Fruit fly (Drosophila melanogaster) Kc167 (cell line): Measurements from ENCODE around the gene pxb.

ENCODE experiments used
- Myc ChIP-seq: fragments of >200 bp; optimal IDR thresholded peaks from 2 replicates; lab custom pipeline; 2017; ENCODE audit warnings: missing external identifiers
- psq ChIP-seq: fragments of >200 bp; optimal IDR thresholded peaks from 2 replicates; lab custom pipeline; 2017; ENCODE audit warnings: missing external identifiers
- ttk ChIP-seq: sonication (Bioruptor generic); optimal IDR thresholded peaks from 2 replicates; lab custom pipeline; 2017; ENCODE audit warnings: missing external identifiers

- TF ChIP-seq ttk (no peak), psq (lab: Kevin White, UChicago) (no peak), Myc (lab: Kevin White, UChicago) (no peak)
Measured at dm6 chr3R:15678765-15679514, 13.0 kb downstream of the pxb start.
